Worm (Caenorhabditis elegans): ENCODE data around the gene C27F2.4.

ce11 chrIII:4912317-4912716, 47.8 kb downstream of the C27F2.4 start, which contains the start of the genes F26F4.9 and cee-1:
- TF ChIP-seq rnt-1 (tag; optimal IDR thresholded peaks at IDR 0.05) (peak; percentile 7), sox-4 (tag; optimal IDR thresholded peaks at IDR 0.05) (no peak), ceh-9 (tag; optimal IDR thresholded peaks at IDR 0.05) (no peak), odd-2 (tag; optimal IDR thresholded peaks at IDR 0.05) (no peak), pqm-1 (tag; optimal IDR thresholded peaks at IDR 0.05) (no peak), mec-3 (tag; optimal IDR thresholded peaks at IDR 0.05; ENCODE audit: borderline replicate concordance) (no peak), nhr-11 (tag; optimal IDR thresholded peaks at IDR 0.05) (no peak), hlh-6 (tag; optimal IDR thresholded peaks at IDR 0.05) (no peak), npax-4 (tag; optimal IDR thresholded peaks at IDR 0.05) (no peak), dve-1 (tag; optimal IDR thresholded peaks at IDR 0.05) (no peak), syd-9 (tag; optimal IDR thresholded peaks at IDR 0.05) (no peak)

Data from whole organism, late embryonic.